Worm (Caenorhabditis elegans) whole organism, late embryonic: ENCODE results near the gene Y73C8C.4.

ENCODE experiments used
- C08G9.2 ChIP-seq: sonication (generic microtip); optimal IDR thresholded peaks from 2 replicates; lab custom pipeline; 2016; ENCODE audit warnings: mild to moderate bottlenecking, missing genetic modification characterization, moderate library complexity, missing compliant biosample characterization
- K02D7.2 ChIP-seq: sonication (generic microtip); optimal IDR thresholded peaks from 2 replicates; lab custom pipeline; 2017; ENCODE audit warnings: mild to moderate bottlenecking, missing genetic modification characterization, missing compliant biosample characterization
- K09A11.1 ChIP-seq: sonication (generic microtip); optimal IDR thresholded peaks from 2 replicates; lab custom pipeline; 2017; ENCODE audit warnings: antibody characterized with exemption, mild to moderate bottlenecking, missing genetic modification characterization, missing compliant biosample characterization; ENCODE audit not compliant: insufficient read depth
- T23F11.4 ChIP-seq: fragments of 200-800 bp; sonication (Bioruptor generic); optimal IDR thresholded peaks from 2 replicates; lab custom pipeline; 2018; ENCODE audit warnings: mild to moderate bottlenecking, missing genetic modification characterization, missing compliant biosample characterization
- Y22D7AL.16 ChIP-seq: sonication (generic microtip); optimal IDR thresholded peaks from 2 replicates; lab custom pipeline; 2016; ENCODE audit warnings: missing genetic modification characterization, missing compliant biosample characterization
- ceh-18 ChIP-seq: sonication (generic microtip); optimal IDR thresholded peaks from 2 replicates; lab custom pipeline; 2016; ENCODE audit warnings: missing genetic modification characterization, missing compliant biosample characterization
- ceh-24 ChIP-seq: sonication (generic microtip); optimal IDR thresholded peaks from 2 replicates; lab custom pipeline; 2016; ENCODE audit warnings: mild to moderate bottlenecking, missing genetic modification characterization, missing compliant biosample characterization
- ceh-30 ChIP-seq: fragments of 150-350 bp; optimal IDR thresholded peaks from 2 replicates; lab custom pipeline; 2014; ENCODE audit warnings: missing biosample characterization, missing genetic modification characterization
- ceh-45 ChIP-seq: fragments of 200-800 bp; sonication (Bioruptor generic); IDR thresholded peaks from 2 replicates; pipeline ENCODE4 v1.3.6; 2022; ENCODE audit warnings: missing genetic modification reagents, missing genetic modification characterization, missing compliant biosample characterization
- ceh-6 ChIP-seq: fragments of 200-800 bp; sonication (Bioruptor generic); optimal IDR thresholded peaks from 2 replicates; lab custom pipeline; 2018; ENCODE audit warnings: mild to moderate bottlenecking, missing genetic modification characterization, missing compliant biosample characterization
- ceh-9 ChIP-seq: sonication (generic microtip); optimal IDR thresholded peaks from 2 replicates; lab custom pipeline; 2016; ENCODE audit warnings: mild to moderate bottlenecking, missing genetic modification characterization, inconsistent platforms, missing compliant biosample characterization
- che-1 ChIP-seq: sonication (generic microtip); optimal IDR thresholded peaks from 2 replicates; lab custom pipeline; 2016; ENCODE audit warnings: mild to moderate bottlenecking, missing genetic modification characterization, missing compliant biosample characterization
- dmd-4 ChIP-seq: sonication (generic microtip); optimal IDR thresholded peaks from 2 replicates; lab custom pipeline; 2016; ENCODE audit warnings: borderline replicate concordance, missing genetic modification characterization, missing compliant biosample characterization
- dve-1 ChIP-seq: sonication (generic microtip); optimal IDR thresholded peaks from 2 replicates; lab custom pipeline; 2017; ENCODE audit warnings: antibody characterized with exemption, mild to moderate bottlenecking, missing genetic modification characterization, missing compliant biosample characterization
- ets-4 ChIP-seq: sonication (generic microtip); optimal IDR thresholded peaks from 2 replicates; lab custom pipeline; 2016; ENCODE audit warnings: missing genetic modification characterization, missing compliant biosample characterization
- fax-1 ChIP-seq: sonication (generic microtip); optimal IDR thresholded peaks from 2 replicates; lab custom pipeline; 2016; ENCODE audit warnings: missing genotype, missing genetic modification characterization, missing compliant biosample characterization
- fkh-10 ChIP-seq: fragments of 150-350 bp; optimal IDR thresholded peaks from 2 replicates; lab custom pipeline; 2014; ENCODE audit warnings: missing biosample characterization, missing genetic modification reagents, missing genetic modification characterization
- gmeb-2 ChIP-seq: sonication (generic microtip); optimal IDR thresholded peaks from 2 replicates; lab custom pipeline; 2016; ENCODE audit warnings: missing genetic modification characterization, inconsistent platforms, missing compliant biosample characterization
- hlh-13 ChIP-seq: fragments of 200-800 bp; sonication (Bioruptor generic); optimal IDR thresholded peaks from 2 replicates; lab custom pipeline; 2018; ENCODE audit warnings: mild to moderate bottlenecking, missing genetic modification characterization, missing compliant biosample characterization
- hlh-6 ChIP-seq: sonication (generic microtip); optimal IDR thresholded peaks from 2 replicates; lab custom pipeline; 2016; ENCODE audit warnings: missing genotype, missing genetic modification characterization, missing compliant biosample characterization
- hlh-8 ChIP-seq: sonication (generic microtip); optimal IDR thresholded peaks from 2 replicates; lab custom pipeline; 2016; ENCODE audit warnings: missing genotype, missing genetic modification characterization, missing compliant biosample characterization
- nfya-1 ChIP-seq: sonication (generic microtip); optimal IDR thresholded peaks from 2 replicates; lab custom pipeline; 2017; ENCODE audit warnings: missing genetic modification characterization, mild to moderate bottlenecking, missing compliant biosample characterization, antibody characterized with exemption, moderate library complexity
- pat-9 ChIP-seq: fragments of 200-800 bp; sonication (Bioruptor generic); optimal IDR thresholded peaks from 2 replicates; lab custom pipeline; 2018; ENCODE audit warnings: mild to moderate bottlenecking, missing genetic modification characterization, moderate library complexity, missing compliant biosample characterization
- rnt-1 ChIP-seq: sonication (generic microtip); optimal IDR thresholded peaks from 2 replicates; lab custom pipeline; 2016; ENCODE audit warnings: missing genetic modification characterization, missing compliant biosample characterization
- sox-2 ChIP-seq: fragments of 200-800 bp; sonication (Bioruptor generic); IDR thresholded peaks from 2 replicates; pipeline ENCODE4 v1.3.6; 2022; ENCODE audit warnings: missing genetic modification reagents, missing genetic modification characterization, missing compliant biosample characterization
- sox-4 ChIP-seq: sonication (generic microtip); optimal IDR thresholded peaks from 2 replicates; lab custom pipeline; 2017; ENCODE audit warnings: mild to moderate bottlenecking, missing genetic modification characterization, inconsistent platforms, missing compliant biosample characterization
- syd-9 ChIP-seq: sonication (generic microtip); optimal IDR thresholded peaks from 2 replicates; lab custom pipeline; 2016; ENCODE audit warnings: mild to moderate bottlenecking, missing genetic modification characterization, moderate library complexity, missing compliant biosample characterization
- unc-3 ChIP-seq, 2 experiments: fragments of 200-800 bp in 1 of 2; sonication (Bioruptor generic) in 1 of 2; sonication (generic microtip) in 1 of 2; conservative IDR thresholded peaks in 1 of 2; optimal IDR thresholded peaks in 1 of 2; 2 replicates each; pipeline versions ENCODE4 v1.3.6 to Lab custom; 2016 to 2022; ENCODE audit warnings: missing compliant biosample characterization in 2 of 2, missing genetic modification characterization in 2 of 2, missing genetic modification reagents in 1 of 2
- unc-42 ChIP-seq: sonication (generic microtip); optimal IDR thresholded peaks from 2 replicates; lab custom pipeline; 2016; ENCODE audit warnings: missing genotype, missing genetic modification characterization, missing compliant biosample characterization
- unc-55 ChIP-seq: sonication (generic microtip); optimal IDR thresholded peaks from 2 replicates; lab custom pipeline; 2017; ENCODE audit warnings: missing biosample characterization, missing genetic modification reagents, missing genetic modification characterization
- unc-86 ChIP-seq: sonication (generic microtip); optimal IDR thresholded peaks from 2 replicates; lab custom pipeline; 2016; ENCODE audit warnings: missing genetic modification characterization, missing compliant biosample characterization
- zip-5 ChIP-seq: sonication (generic microtip); optimal IDR thresholded peaks from 2 replicates; lab custom pipeline; 2016; ENCODE audit warnings: missing genetic modification characterization, missing compliant biosample characterization
- ztf-16 ChIP-seq: sonication (generic microtip); optimal IDR thresholded peaks from 2 replicates; lab custom pipeline; 2017; ENCODE audit warnings: missing genetic modification characterization, missing compliant biosample characterization

The Y73C8C.4 gene

ce11 chrV:3106785-3107184 lies 4.8 kb upstream of the Y73C8C.4 start:
- TF ChIP-seq Y22D7AL.16 (tag; lab: Kevin White, UChicago) (no peak), ceh-9 (tag; lab: Kevin White, UChicago) (no peak), che-1 (tag; lab: Kevin White, UChicago) (no peak), ceh-6 (GFP tag; lab: Kevin White, UChicago) (no peak), hlh-13 (GFP tag; lab: Kevin White, UChicago) (no peak), ztf-16 (tag; lab: Kevin White, UChicago) (no peak), syd-9 (tag; lab: Kevin White, UChicago) (no peak)

- TF ChIP-seq ceh-30 (tag; lab: Kevin White, UChicago) = no peak
- TF ChIP-seq sox-2 (GFP tag; lab: Robert Waterston, UW) = no peak
- no peak for TF ChIP-seq K09A11.1 (tag; lab: Kevin White, UChicago)
- TF ChIP-seq ceh-45 (GFP tag; lab: Robert Waterston, UW) = no peak
- TF ChIP-seq T23F11.4 (GFP tag; lab: Kevin White, UChicago) = no peak
- no peak for TF ChIP-seq hlh-13 (GFP tag; lab: Kevin White, UChicago)
- TF ChIP-seq dve-1 (tag; lab: Kevin White, UChicago) = no peak
- TF ChIP-seq, all 69 proteins: peak for 0
Measured at ce11 chrV:3105810-3106209, 3.9 kb upstream of the Y73C8C.4 start, which contains the start of gene str-69. Gene str-69, minus strand, starts transcription at chrV:3105910.

- TF ChIP-seq ets-4 (tag; lab: Kevin White, UChicago) (no peak), ceh-24 (tag; lab: Kevin White, UChicago) (no peak), ztf-16 (tag; lab: Kevin White, UChicago) (no peak), C08G9.2 (tag; lab: Kevin White, UChicago) (no peak), unc-3 (GFP tag; conservative IDR thresholded peaks at IDR 0.05; lab: Robert Waterston, UW) (no peak), unc-3 (tag; optimal IDR thresholded peaks at IDR 0.05; lab: Kevin White, UChicago) (no peak), unc-42 (tag; lab: Kevin White, UChicago) (no peak), syd-9 (tag; lab: Kevin White, UChicago) (no peak), rnt-1 (no peak), ceh-18 (tag; lab: Kevin White, UChicago) (no peak), T23F11.4 (GFP tag; lab: Kevin White, UChicago) (no peak), hlh-6 (no peak), fax-1 (tag; lab: Kevin White, UChicago) (no peak), fkh-10 (GFP tag; lab: Kevin White, UChicago) (no peak)
Measured at ce11 chrV:3104134-3104533, 2.2 kb upstream of the Y73C8C.4 start, which contains the start of gene str-66. Gene str-66, minus strand, starts transcription at chrV:3104234.

ce11 chrV:3100527-3100926 lies 1.4 kb downstream of the Y73C8C.4 start:
- TF ChIP-seq zip-5 (tag; lab: Kevin White, UChicago) (no peak), ceh-6 (GFP tag; lab: Kevin White, UChicago) (no peak), unc-42 (tag; lab: Kevin White, UChicago) (no peak), unc-55 (GFP tag; lab: Kevin White, UChicago) (no peak), ceh-9 (tag; lab: Kevin White, UChicago) (no peak), sox-4 (tag; lab: Kevin White, UChicago) (no peak), hlh-8 (tag; lab: Kevin White, UChicago) (no peak), nfya-1 (tag; lab: Kevin White, UChicago) (no peak), unc-3 (GFP tag; conservative IDR thresholded peaks at IDR 0.05; lab: Robert Waterston, UW) (no peak), unc-3 (tag; optimal IDR thresholded peaks at IDR 0.05; lab: Kevin White, UChicago) (no peak), K02D7.2 (no peak), che-1 (tag; lab: Kevin White, UChicago) (no peak), dmd-4 (tag; lab: Kevin White, UChicago) (no peak), unc-86 (tag; lab: Kevin White, UChicago) (no peak), K09A11.1 (tag; lab: Kevin White, UChicago) (no peak), pat-9 (tag; lab: Kevin White, UChicago) (no peak), gmeb-2 (no peak)
